Worm (Caenorhabditis elegans) whole organism, L2 larva: ENCODE results near the gene algn-1.

Experiments used
- ama-1 ChIP-seq: fragments of 150-350 bp; optimal IDR thresholded peaks from 2 replicates; lab custom pipeline; 2018; ENCODE audit warnings: inconsistent platforms
- fos-1 ChIP-seq: fragments of 150-350 bp; optimal IDR thresholded peaks from 2 replicates; lab custom pipeline; 2014; ENCODE audit warnings: missing biosample characterization, missing genetic modification characterization
- nhr-237 ChIP-seq: fragments of 150-350 bp; optimal IDR thresholded peaks from 2 replicates; lab custom pipeline; 2014; ENCODE audit warnings: missing biosample characterization, missing genetic modification characterization
- snpc-4 ChIP-seq: fragments of 150-350 bp; optimal IDR thresholded peaks from 2 replicates; lab custom pipeline; 2014; ENCODE audit warnings: missing biosample characterization, missing genetic modification characterization

- no peak for TF ChIP-seq snpc-4 (tag; lab: Kevin White, UChicago)
- TF ChIP-seq ama-1 (lab: Kevin White, UChicago), result no peak
- no peak for TF ChIP-seq nhr-237
- TF ChIP-seq fos-1 (tag; lab: Kevin White, UChicago), result no peak
Measured at ce11 chrIII:6446807-6447206, 13.1 kb upstream of the algn-1 start, which contains the start of gene let-721.
